Worm (Caenorhabditis elegans) whole organism, early embryonic: ENCODE data around the gene vab-15.

Source experiments
- F13C5.2 ChIP-seq: sonication (generic microtip); optimal IDR thresholded peaks from 2 replicates; lab custom pipeline; 2017; ENCODE audit warnings: mild to moderate bottlenecking, missing genetic modification characterization, inconsistent platforms, missing compliant biosample characterization
- aly-1 ChIP-seq: sonication (generic microtip); optimal IDR thresholded peaks from 2 replicates; lab custom pipeline; 2016; ENCODE audit warnings: missing genetic modification characterization, missing compliant biosample characterization
- ceh-13 ChIP-seq: fragments of 200-800 bp; sonication (Bioruptor generic); optimal IDR thresholded peaks from 2 replicates; lab custom pipeline; 2018; ENCODE audit warnings: mild to moderate bottlenecking, missing genetic modification characterization, missing compliant biosample characterization
- ets-7 ChIP-seq: sonication (generic microtip); optimal IDR thresholded peaks from 2 replicates; lab custom pipeline; 2016; ENCODE audit warnings: missing genotype, missing genetic modification characterization, missing compliant biosample characterization
- hnd-1 ChIP-seq: sonication (generic microtip); optimal IDR thresholded peaks from 2 replicates; lab custom pipeline; 2016; ENCODE audit warnings: missing genetic modification characterization, missing compliant biosample characterization
- pes-1 ChIP-seq: fragments of 200-800 bp; sonication (Bioruptor generic); IDR thresholded peaks from 2 replicates; pipeline ENCODE4 v1.3.6; 2022; ENCODE audit warnings: missing genetic modification reagents, missing genetic modification characterization, missing compliant biosample characterization
- tbx-11 ChIP-seq: fragments of 200-800 bp; sonication (Bioruptor generic); IDR thresholded peaks from 2 replicates; pipeline ENCODE4 v1.3.6; 2022; ENCODE audit warnings: missing genetic modification characterization, missing compliant biosample characterization

- TF ChIP-seq ceh-13 (GFP tag; lab: Kevin White, UChicago) (no peak), F13C5.2 (tag; lab: Kevin White, UChicago) (no peak), pes-1 (GFP tag; lab: Robert Waterston, UW) (no peak), tbx-11 (GFP tag; lab: Robert Waterston, UW) (no peak), aly-1 (no peak), ets-7 (no peak), hnd-1 (tag; lab: Kevin White, UChicago) (no peak)
Observed at ce11 chrX:9868820-9869219, 21.7 kb downstream of the vab-15 start, which contains the start of gene R07B1.7.
